Worm (Caenorhabditis elegans): ENCODE data around the gene K09D9.9.

- TF ChIP-seq him-1 (tag; optimal IDR thresholded peaks at IDR 0.05) (no peak), dao-5 (tag; optimal IDR thresholded peaks at IDR 0.05) (no peak)
Measured at ce11 chrV:3949723-3950122, 44.2 kb downstream of the K09D9.9 start, which contains the start of gene dach-1.
